Fruit fly (Drosophila melanogaster) whole organism: ENCODE data around the gene Eip93F.
A peak's percentile ranks its signal among the peaks of the same experiment; 100 is the strongest.

Experiments
- CG8478 ChIP-seq: fragments of >200 bp; optimal IDR thresholded peaks from 2 replicates; lab custom pipeline; 2018; ENCODE audit warnings: inconsistent platforms
- Dll ChIP-seq: fragments of >200 bp; optimal IDR thresholded peaks from 2 replicates; lab custom pipeline; 2017
- EcR ChIP-seq, 2 experiments: fragments of >200 bp; optimal IDR thresholded peaks; 2 replicates each; lab custom pipeline; 2017; ENCODE audit warnings: missing biosample characterization in 2 of 2, missing genetic modification characterization in 2 of 2, missing genetic modification reagents in 2 of 2
- pan ChIP-seq: fragments of >200 bp; optimal IDR thresholded peaks from 2 replicates; lab custom pipeline; 2017
- psq ChIP-seq: fragments of >200 bp; optimal IDR thresholded peaks from 2 replicates; lab custom pipeline; 2017
- usp ChIP-seq: fragments of >200 bp; optimal IDR thresholded peaks from 2 replicates; lab custom pipeline; 2017; ENCODE audit warnings: missing biosample characterization, missing genetic modification characterization, mixed read lengths

The Eip93F gene

DNA sequence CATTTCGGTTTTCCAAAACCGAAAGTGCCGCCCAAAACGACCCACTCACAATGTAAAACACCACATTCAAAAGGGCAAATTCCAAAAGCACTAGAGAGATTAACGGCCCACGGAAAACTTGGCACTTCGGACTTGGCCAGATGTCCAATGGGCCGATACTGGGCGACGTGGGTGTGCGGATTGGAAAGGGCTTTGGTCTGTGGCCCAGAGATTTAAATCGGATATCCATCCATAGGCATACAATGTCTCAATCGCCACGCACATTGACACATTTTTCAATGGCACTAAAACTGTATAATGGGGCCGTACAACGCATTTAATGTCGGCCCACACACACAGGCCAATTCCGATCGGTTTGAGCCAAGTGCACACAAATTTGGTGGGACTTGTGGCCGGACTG is 91.5 kb downstream of the Eip93F start:
- TF ChIP-seq usp (GFP tag; lab: Kevin White, UChicago) (no peak), Dll (lab: Kevin White, UChicago) (no peak), EcR (GFP tag; optimal IDR thresholded peaks at IDR 0.05; lab: Kevin White, UChicago) (no peak), psq (no peak), pan (lab: Kevin White, UChicago) (no peak), CG8478 (no peak)

DNA sequence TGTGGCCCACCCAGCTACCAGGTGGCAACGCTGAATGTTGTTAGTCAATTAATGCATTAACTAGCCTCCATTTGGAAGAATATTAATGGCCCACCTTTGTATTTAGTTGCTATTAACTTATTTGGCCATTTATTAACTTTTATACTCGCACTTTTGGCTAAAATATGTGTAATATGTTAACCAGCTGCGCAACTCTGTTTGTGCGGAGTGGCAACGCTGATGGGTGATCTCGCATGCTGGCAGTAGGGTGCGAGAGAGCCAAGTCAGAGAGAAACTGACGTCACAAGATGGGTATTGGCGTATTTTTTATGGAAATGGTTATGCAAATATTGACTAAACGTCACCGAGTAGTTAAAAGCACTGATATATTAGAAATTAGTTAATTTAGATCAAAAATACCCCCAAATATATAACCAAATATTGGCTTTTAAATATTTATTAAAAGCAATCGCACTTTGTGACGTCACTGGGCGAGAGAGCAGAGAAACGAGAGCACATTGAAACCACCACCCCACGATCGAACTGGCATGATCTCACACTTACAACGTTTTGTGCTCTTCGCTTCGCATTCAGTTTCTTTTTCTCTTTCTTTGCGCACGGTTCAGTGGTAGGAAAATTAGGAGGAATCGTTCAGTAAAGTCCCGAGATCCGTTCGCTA is 92.8 kb downstream of the Eip93F start, which contains the start of gene how:
TSS of gene how (plus strand) at position 567 of the 658 bp plus-strand sequence.
- TF ChIP-seq CG8478 (no peak), pan (lab: Kevin White, UChicago) (no peak), EcR (GFP tag; optimal IDR thresholded peaks at IDR 0.05; lab: Kevin White, UChicago) (no peak), Dll (lab: Kevin White, UChicago) (peak; percentile 43), usp (GFP tag; lab: Kevin White, UChicago) (no peak), psq (no peak)

DNA sequence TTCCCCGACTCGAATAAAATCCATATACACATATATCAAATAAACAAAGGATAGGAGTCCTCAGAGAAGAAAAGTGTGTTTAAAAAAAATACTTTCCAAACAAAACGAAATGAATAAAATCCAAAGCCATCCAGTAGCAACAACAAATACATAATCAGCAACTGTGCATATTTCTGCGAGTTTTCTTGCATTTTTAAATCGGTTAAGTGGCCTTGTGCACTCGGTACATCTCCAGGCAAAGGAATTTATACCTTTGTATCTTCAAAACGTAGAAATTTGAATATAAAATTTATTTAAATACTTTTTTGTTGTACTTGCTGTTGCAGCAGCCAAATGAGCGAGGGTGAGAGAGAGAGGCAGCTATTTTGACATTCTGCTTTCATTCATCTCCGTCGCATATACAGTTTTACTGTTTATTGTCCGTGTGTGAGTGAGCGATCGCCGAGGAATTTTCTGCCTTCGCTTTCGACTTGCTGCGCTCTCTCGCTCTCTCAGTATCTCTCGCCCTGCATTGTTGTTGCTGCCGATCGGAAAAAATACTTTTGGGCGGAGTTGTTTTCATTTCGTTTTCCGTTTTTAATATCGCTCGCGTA is 93.5 kb downstream of the Eip93F start:
- TF ChIP-seq CG8478: no peak
- TF ChIP-seq psq: no peak
- no peak for TF ChIP-seq EcR (GFP tag; optimal IDR thresholded peaks at IDR 0.05; lab: Kevin White, UChicago)
- TF ChIP-seq usp (GFP tag; lab: Kevin White, UChicago): no peak
- TF ChIP-seq Dll (lab: Kevin White, UChicago): no peak
- TF ChIP-seq pan (lab: Kevin White, UChicago): no peak

DNA sequence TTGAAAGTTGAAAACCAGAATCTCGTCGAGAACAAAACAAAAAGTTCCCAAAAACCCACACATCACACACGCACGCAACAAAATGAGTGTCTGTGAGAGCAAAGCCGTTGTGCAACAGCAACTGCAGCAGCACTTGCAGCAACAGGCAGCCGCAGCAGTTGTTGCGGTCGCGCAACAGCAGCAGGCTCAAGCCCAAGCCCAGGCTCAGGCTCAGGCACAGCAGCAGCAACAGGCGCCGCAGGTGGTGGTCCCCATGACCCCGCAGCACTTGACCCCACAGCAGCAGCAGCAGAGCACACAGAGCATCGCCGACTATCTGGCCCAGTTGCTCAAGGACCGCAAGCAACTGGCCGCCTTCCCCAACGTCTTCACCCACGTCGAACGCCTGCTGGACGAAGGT is 94.1 kb downstream of the Eip93F start:
- TF ChIP-seq usp (GFP tag; lab: Kevin White, UChicago): no peak
- TF ChIP-seq pan (lab: Kevin White, UChicago): no peak
- no peak for TF ChIP-seq psq
- TF ChIP-seq CG8478: no peak
- no peak for TF ChIP-seq EcR (GFP tag; optimal IDR thresholded peaks at IDR 0.05; lab: Kevin White, UChicago)
- no peak for TF ChIP-seq Dll (lab: Kevin White, UChicago)

DNA sequence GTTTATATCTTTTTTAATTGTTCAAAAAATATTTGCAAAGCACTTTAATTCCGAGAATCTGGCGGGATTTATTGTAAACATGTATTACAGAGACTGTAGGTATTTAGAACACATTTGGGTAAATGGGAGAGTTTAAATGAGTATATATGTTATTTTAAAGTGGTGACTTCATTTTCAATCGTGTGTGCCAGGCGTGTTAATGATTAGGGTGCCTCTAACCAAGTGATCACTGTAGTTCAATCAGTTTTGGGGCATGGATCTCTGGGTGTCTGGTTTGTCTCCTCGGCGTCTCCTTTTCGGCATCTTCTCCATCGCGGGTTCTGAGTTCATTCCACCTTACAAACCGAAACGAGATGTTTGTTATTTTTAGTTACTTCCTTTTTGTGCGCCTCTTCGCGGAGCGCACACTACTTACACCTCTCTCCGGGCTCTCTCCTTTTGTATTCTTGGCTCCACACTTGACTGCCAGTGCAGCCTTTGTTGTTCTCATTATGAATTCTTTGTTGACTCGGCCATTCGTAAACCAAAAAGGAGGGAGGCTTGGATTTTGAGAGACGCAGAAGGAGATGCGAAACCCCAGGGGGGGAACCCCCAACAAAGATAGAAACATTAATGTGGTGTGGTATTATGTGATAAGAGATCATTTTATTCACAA is 95.0 kb downstream of the Eip93F start:
- TF ChIP-seq usp (GFP tag; lab: Kevin White, UChicago) (no peak), EcR (GFP tag; optimal IDR thresholded peaks at IDR 0.05; lab: Kevin White, UChicago) (peak; percentile 8 to 74)

DNA sequence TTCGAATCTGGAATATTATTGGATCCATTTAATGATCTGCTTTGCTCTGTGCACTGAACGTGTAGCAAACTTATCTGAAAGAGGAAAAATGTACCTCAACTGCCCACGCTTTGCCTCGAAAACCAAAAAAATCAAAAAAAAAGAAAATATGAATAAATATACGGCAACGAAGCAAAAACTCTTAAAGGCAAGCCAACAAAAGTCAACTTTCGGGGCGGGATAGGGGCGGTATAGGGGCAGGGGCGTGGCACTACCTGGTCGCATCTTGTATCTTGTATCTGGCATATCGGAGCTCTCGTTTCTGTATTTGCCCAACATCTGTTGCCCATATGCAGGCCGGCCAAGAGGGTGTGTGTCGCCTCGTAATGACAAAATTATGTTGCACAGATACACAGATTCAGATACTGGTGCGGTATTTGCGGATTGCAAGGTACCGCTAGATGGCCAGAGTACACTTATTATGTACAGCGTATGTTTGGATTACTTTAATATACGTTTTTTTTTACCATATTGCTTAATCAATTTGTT is 95.6 kb downstream of the Eip93F start:
- TF ChIP-seq pan (lab: Kevin White, UChicago) (no peak), usp (GFP tag; lab: Kevin White, UChicago) (no peak), psq (no peak), CG8478 (no peak), Dll (lab: Kevin White, UChicago) (no peak), EcR (GFP tag; optimal IDR thresholded peaks at IDR 0.05; lab: Kevin White, UChicago) (no peak)

DNA sequence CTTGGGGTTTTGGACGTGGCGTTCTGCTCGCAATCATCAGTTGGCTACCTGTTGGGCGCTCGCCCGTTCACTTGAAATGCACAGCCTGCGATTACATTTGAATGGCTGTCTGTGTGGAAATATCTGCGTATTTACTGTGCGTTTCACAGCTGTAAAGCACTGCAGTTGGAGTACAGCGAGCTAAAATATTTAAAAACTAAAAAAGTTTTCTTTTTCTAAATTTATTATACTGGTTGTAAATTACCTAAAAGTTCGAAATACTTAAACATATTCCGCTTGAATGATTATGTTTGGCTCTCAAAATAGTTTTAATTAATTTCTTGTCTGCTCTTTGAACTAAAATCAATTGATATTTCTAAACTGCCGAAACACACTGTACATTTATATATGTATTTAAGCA is 97.3 kb downstream of the Eip93F start:
- TF ChIP-seq CG8478 (no peak), psq (no peak), usp (GFP tag; lab: Kevin White, UChicago) (no peak)

DNA sequence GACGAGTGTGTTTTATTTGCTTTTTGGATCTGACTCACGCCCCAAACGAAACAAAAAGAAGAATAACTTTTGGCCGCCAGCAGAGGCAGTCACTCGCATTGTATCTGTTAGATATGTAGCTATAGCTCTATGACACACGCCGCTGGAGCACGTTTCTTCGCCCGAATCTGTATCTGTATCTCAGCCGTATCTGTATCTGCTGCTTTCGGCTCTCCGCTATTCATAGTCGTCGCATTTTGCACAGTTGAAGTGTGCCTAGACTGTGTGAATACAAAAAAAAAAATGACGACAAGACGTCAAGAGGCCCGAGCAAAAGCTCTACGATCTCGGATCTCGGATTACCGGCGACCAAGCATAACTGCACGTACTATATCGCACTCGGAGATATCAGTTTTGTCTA is 97.8 kb downstream of the Eip93F start:
- TF ChIP-seq EcR (GFP tag; optimal IDR thresholded peaks at IDR 0.05; lab: Kevin White, UChicago): no peak
- TF ChIP-seq psq: no peak
- no peak for TF ChIP-seq pan (lab: Kevin White, UChicago)
- TF ChIP-seq usp (GFP tag; lab: Kevin White, UChicago): no peak
- TF ChIP-seq Dll (lab: Kevin White, UChicago): no peak
- no peak for TF ChIP-seq CG8478

DNA sequence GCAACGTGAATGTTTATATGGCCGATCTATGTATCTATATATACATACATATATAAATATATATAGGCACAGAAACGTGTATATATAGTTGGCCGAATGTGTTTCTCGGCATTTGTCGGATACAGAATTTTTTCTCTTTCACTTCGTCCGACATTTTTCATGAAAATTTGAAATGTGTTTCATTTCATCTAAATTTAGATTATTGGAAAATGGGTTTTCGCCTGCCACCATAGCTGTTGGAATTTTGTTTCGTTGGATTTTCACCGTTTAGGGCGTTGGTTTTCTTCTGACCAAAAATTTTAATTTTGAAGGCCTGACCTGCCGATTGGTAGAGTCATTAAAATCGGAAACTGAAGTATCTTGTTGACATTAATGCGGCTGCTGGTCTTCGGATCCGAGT is 98.5 kb downstream of the Eip93F start:
- TF ChIP-seq CG8478 (no peak), pan (lab: Kevin White, UChicago) (no peak), EcR (GFP tag; optimal IDR thresholded peaks at IDR 0.05; lab: Kevin White, UChicago) (no peak), psq (no peak), usp (GFP tag; lab: Kevin White, UChicago) (no peak), Dll (lab: Kevin White, UChicago) (no peak)

DNA sequence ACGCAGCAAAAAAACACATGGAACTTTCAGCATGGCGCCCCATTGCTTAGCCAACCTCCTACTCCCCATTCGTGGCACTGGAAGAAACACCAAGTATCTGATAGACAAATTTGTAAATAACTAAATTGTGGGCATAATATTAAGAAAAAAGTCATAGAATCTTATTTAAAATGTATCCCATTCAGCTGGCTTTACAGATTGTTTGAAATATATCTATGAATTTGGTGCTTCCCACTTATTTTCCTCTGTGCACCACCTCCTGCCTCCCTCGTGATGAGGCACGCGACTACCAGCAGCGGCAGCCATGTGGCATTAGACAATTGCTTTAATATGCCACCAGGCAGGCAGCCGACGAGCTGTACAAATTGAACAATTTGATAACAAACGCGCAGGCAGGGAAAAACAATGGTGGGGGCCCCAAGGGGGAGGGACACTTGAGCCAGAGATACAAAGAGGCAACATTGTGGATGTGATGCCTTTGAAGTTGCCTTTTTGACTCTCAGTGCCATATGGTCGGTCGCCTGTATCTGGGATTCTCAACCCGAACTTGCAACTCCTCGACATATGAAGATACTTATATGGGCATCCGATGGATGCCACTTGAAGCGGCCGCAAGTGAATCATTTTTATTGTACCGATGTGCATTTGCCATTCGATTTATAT is 100.4 kb downstream of the Eip93F start:
- TF ChIP-seq EcR (GFP tag; optimal IDR thresholded peaks at IDR 0.05; lab: Kevin White, UChicago) (no peak), CG8478 (no peak), psq (no peak), pan (lab: Kevin White, UChicago) (no peak), usp (GFP tag; lab: Kevin White, UChicago) (no peak), Dll (lab: Kevin White, UChicago) (no peak)

DNA sequence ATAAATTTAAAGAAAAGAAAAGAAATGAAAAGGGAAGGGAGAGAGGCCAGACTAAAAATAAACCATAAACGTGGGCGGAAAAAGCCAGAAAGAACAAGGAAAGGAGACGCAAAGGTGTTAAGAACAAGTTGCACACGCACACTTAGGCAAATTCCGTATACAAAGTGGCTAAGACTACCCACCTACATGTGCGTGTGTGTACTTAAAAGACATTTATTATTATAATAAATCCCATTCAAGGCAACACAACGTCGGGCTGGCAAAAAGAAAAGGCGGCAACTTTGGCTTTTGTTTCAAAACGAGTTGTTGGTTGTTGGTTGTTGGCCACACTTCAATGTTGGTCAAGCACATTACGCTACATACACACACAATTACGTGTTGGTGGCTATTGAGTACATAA is 103.3 kb downstream of the Eip93F start:
- TF ChIP-seq EcR (GFP tag; optimal IDR thresholded peaks at IDR 0.05; lab: Kevin White, UChicago) (no peak), psq (no peak), CG8478 (no peak), pan (lab: Kevin White, UChicago) (no peak), usp (GFP tag; lab: Kevin White, UChicago) (no peak), Dll (lab: Kevin White, UChicago) (no peak)

DNA sequence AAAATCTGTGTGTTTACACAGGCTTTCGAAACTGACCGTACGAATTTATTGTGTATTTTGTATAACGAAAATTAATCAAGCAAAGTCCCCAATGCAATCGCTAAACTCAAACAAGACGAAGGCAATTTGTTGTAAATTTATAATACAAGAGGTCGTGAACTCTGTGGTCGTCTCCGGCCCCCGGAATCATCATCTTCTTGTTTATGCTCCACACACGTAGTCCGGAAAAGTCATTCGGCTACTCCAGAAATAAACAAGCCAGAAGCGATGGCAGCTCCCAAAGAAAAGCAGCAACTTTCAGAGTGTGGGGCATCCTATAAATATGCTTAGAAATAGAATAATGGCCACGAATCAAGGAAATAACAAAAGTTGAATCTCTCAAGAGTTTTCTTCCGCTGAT is 104.3 kb downstream of the Eip93F start:
- TF ChIP-seq pan (lab: Kevin White, UChicago) (no peak), Dll (lab: Kevin White, UChicago) (no peak), usp (GFP tag; lab: Kevin White, UChicago) (no peak), EcR (GFP tag; optimal IDR thresholded peaks at IDR 0.05; lab: Kevin White, UChicago) (no peak), psq (no peak), CG8478 (no peak)
